Worm (Caenorhabditis elegans): ENCODE results near the gene Y32B12B.4.

Y32B12B.4 gene

DNA sequence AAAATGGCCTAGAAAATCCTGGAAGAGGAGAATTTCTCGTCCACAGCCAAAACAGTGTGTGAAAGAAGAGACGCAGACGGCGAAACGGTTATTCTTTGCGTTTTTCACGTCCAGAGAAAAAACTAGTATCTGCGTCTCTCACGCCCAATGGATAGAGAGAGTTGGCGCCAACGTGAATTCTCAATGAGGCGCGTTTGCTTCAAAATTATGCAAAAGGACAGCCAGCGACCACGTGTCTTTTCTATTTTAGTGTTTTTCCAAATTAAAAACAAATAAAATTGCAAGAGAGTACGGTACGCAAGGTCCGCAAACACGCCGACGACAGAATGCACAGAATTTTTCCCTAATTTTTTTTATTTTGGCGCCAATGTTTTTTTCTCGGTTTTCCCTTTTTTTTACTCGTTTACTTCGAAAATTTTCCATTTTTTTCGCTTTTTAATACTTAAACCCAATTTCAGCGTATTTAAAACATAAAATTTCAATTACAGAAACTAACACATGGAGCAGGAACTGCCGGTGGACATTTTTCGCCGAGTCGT lies 15.2 kb upstream of the Y32B12B.4 start, which contains the start of gene Y32B12B.2 (continued):
- no peak for TF ChIP-seq sptf-2 (GFP tag; optimal IDR thresholded peaks at IDR 0.05)
- no peak; the same call in none of the 2 replicates for TF ChIP-seq madf-6 (GFP tag; IDR thresholded peaks at IDR 0.05)
- no peak for TF ChIP-seq repo-1 (tag; optimal IDR thresholded peaks at IDR 0.05)
- TF ChIP-seq snpc-1.3 (tag; optimal IDR thresholded peaks at IDR 0.05; ENCODE audit: insufficient read depth) = no peak
- TF ChIP-seq mcd-1 (GFP tag; IDR thresholded peaks at IDR 0.05) = peak; percentile 85
- TF ChIP-seq mxl-1 (tag; optimal IDR thresholded peaks at IDR 0.05) = no peak
- no peak for TF ChIP-seq akir-1 (GFP tag; optimal IDR thresholded peaks at IDR 0.05)
- TF ChIP-seq ceh-79 (tag; optimal IDR thresholded peaks at IDR 0.05) = no peak
- TF ChIP-seq zim-3 (tag; optimal IDR thresholded peaks at IDR 0.05) = no peak
- TF ChIP-seq F57C9.4 (tag; optimal IDR thresholded peaks at IDR 0.05) = no peak
- no peak for TF ChIP-seq nfya-1 (tag; optimal IDR thresholded peaks at IDR 0.05; ENCODE audit: borderline replicate concordance, insufficient read depth)
- no peak for TF ChIP-seq lin-26 (GFP tag; IDR thresholded peaks at IDR 0.05)
- TF ChIP-seq F52B5.7 (tag; optimal IDR thresholded peaks at IDR 0.05) = no peak
- peak; percentile 9 for TF ChIP-seq athp-1 (tag; optimal IDR thresholded peaks at IDR 0.05)
- peak in 1 of 2 experiments; percentile 52 for TF ChIP-seq let-607 (tag; optimal IDR thresholded peaks at IDR 0.05)
- peak; percentile 67; the same call in 1 of the 2 replicates for TF ChIP-seq D2030.7 (GFP tag; IDR thresholded peaks at IDR 0.05)
- TF ChIP-seq hmg-1.2 (GFP tag; IDR thresholded peaks at IDR 0.05) = peak; percentile 81
- TF ChIP-seq hmg-20 (GFP tag; IDR thresholded peaks at IDR 0.05) = no peak
- no peak for TF ChIP-seq Y95B8A.8 (GFP tag; IDR thresholded peaks at IDR 0.05)
- TF ChIP-seq hlh-26 (GFP tag; conservative IDR thresholded peaks at IDR 0.05) = no peak
- no peak for TF ChIP-seq mel-28 (tag; optimal IDR thresholded peaks at IDR 0.05; ENCODE audit: borderline replicate concordance)
- TF ChIP-seq dpff-1 (tag; optimal IDR thresholded peaks at IDR 0.05) = no peak
- TF ChIP-seq Y56A3A.18 (GFP tag; IDR thresholded peaks at IDR 0.05) = no peak
- no peak for TF ChIP-seq ZK185.1 (tag; optimal IDR thresholded peaks at IDR 0.05; ENCODE audit: poor library complexity, severe bottlenecking)
- TF ChIP-seq K12H6.12 (tag; optimal IDR thresholded peaks at IDR 0.05) = peak; percentile 31
- TF ChIP-seq attf-5 (GFP tag; optimal IDR thresholded peaks at IDR 0.05) = peak; percentile 50
- no peak for TF ChIP-seq aptf-3 (GFP tag; IDR thresholded peaks at IDR 0.05)
- TF ChIP-seq somi-1 (GFP tag; optimal IDR thresholded peaks at IDR 0.05) = peak; percentile 22
- TF ChIP-seq Y53G8AR.9 (GFP tag; conservative IDR thresholded peaks at IDR 0.05) = 0 out of 2 replicates have a peak, but pooled peaks have one; percentile 25
- peak; percentile 46 for TF ChIP-seq ztf-18 (tag; optimal IDR thresholded peaks at IDR 0.05)
- TF ChIP-seq unc-62 (GFP tag; optimal IDR thresholded peaks at IDR 0.05) = no peak

DNA sequence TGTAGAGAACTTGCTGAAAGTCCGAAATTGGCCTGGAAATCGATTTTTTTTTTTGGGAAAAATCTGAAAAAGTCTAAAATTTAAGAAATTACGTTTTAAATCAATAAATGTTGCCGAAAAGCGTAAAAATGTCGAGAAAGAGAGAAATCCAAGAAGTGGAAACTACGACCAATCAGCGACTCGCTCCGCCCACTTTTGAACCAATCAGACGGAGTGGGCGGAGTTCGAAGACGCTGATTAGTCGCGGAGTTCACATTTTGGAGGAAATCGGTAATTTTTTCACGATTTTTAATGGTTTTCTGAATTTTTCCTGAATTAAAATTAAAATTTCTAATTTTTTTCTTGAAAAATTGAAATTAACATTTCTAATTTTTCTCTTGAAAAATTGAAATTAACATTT lies 13.5 kb upstream of the Y32B12B.4 start:
- no peak for TF ChIP-seq chd-7 (tag; optimal IDR thresholded peaks at IDR 0.05)
- no peak for TF ChIP-seq F52B5.7 (tag; optimal IDR thresholded peaks at IDR 0.05)
- TF ChIP-seq ztf-6 (GFP tag; IDR thresholded peaks at IDR 0.05) = no peak

DNA sequence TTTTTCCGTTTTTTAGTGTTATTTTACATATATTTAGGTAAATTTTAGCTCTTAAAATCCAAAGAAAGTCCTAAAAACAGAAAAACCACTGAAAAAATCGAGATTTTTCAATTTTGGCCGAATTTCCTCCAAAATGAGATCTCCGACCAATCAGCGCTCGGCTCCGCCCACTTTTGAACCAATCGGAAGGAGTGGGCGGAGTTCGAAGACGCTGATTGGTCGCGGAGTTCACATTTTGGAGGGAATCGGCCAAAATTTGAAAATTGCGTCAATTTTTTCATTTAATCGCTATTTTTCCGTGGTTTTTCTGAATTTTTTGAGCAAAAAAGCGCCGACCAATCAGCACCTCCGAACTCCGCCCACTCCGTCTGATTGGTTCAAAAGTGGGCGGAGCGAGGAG lies 12.5 kb upstream of the Y32B12B.4 start:
- TF ChIP-seq cebp-1 (GFP tag; IDR thresholded peaks at IDR 0.05) = no peak
- TF ChIP-seq cebp-1 (tag; optimal IDR thresholded peaks at IDR 0.05) = no peak
- no peak for TF ChIP-seq F10E7.11 (tag; optimal IDR thresholded peaks at IDR 0.05)
- no peak for TF ChIP-seq nhr-80 (tag; optimal IDR thresholded peaks at IDR 0.05)
- TF ChIP-seq F55B11.4 (tag; optimal IDR thresholded peaks at IDR 0.05; ENCODE audit: borderline replicate concordance, insufficient read depth) = no peak
- no peak for TF ChIP-seq rcor-1 (GFP tag; IDR thresholded peaks at IDR 0.05)
- TF ChIP-seq ceh-40 (GFP tag; IDR thresholded peaks at IDR 0.05) = no peak
- TF ChIP-seq mxl-1 (tag; optimal IDR thresholded peaks at IDR 0.05) = no peak
- no peak for TF ChIP-seq aptf-2 (GFP tag; conservative IDR thresholded peaks at IDR 0.05)
- no peak for TF ChIP-seq hsf-1 (GFP tag; IDR thresholded peaks at IDR 0.05)
- no peak for TF ChIP-seq attf-5 (GFP tag; optimal IDR thresholded peaks at IDR 0.05)
- no peak for TF ChIP-seq ama-1 (optimal IDR thresholded peaks at IDR 0.05)
- no peak for TF ChIP-seq ama-1 (GFP tag; optimal IDR thresholded peaks at IDR 0.05)
- no peak for TF ChIP-seq Y79H2A.3 (GFP tag; conservative IDR thresholded peaks at IDR 0.05)
- TF ChIP-seq snpc-1.1 (tag; optimal IDR thresholded peaks at IDR 0.05; ENCODE audit: insufficient read depth) = no peak
- TF ChIP-seq C17E4.6 (GFP tag; IDR thresholded peaks at IDR 0.05) = no peak

Measured in whole organism, young adult.